Fruit fly (Drosophila melanogaster): ENCODE data around the gene b.

DNA sequence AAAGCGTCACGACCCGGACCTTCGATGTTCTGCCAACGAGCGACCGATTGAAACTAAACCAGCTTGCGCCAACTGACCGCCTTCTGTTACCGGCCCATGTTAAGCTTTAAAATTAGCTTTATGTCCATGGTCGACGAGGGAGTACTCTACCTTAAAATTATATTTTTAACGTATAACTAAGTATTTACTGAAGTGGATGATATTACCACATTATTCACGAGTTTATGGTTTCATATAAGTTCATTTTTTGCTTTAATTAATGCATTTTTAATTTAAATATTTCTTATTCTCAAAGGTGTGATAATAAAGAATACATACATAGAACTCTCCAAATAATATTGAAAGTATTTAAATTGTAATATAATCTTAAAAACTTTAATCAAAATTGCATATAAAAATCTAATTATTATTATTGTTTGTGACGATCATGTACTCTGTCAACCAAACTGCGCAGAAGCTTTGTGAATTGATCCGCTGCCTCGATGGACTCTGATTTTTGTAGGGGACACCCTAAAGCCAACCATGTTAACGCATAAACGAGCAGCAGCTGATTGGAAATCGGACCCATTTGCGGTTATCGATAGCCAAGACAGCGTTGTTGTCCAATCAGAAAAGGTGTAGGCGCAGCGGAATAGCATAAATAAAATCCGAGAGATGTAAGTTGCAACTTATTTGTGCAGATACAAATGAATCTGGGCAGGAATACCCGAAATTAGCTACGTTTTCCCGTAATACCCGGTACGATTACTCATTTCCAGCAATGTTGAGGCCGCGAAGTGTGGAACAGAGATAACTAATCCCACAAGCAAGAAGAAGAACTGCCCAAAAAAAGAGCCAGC, 40.7 kb upstream of the b start, which contains the start of the genes CG9008 and p38b:
- TF ChIP-seq foxo (GFP tag; optimal IDR thresholded peaks at IDR 0.05) (peak in 1 of 2 experiments; percentile 87), Hr83 (GFP tag; optimal IDR thresholded peaks at IDR 0.05; ENCODE audit: poor library complexity, severe bottlenecking) (peak; percentile 74), ey (GFP tag; optimal IDR thresholded peaks at IDR 0.05) (peak; percentile 26), dl (GFP tag; optimal IDR thresholded peaks at IDR 0.05; ENCODE audit: insufficient read depth in 1 of 2, partially characterized antibody in 2 of 2) (no peak), HLH106 (tag; optimal IDR thresholded peaks at IDR 0.05) (peak; percentile 89), Dif (GFP tag; optimal IDR thresholded peaks at IDR 0.05; ENCODE audit: partially characterized antibody) (no peak), sv (GFP tag; optimal IDR thresholded peaks at IDR 0.05) (peak; percentile 65), h (GFP tag; optimal IDR thresholded peaks at IDR 0.05) (peak; percentile 69)
